Worm (Caenorhabditis elegans) whole organism, L2 larva: Measurements from ENCODE around the gene zipt-15.

Experiments
- ama-1 ChIP-seq: fragments of 150-350 bp; optimal IDR thresholded peaks from 2 replicates; lab custom pipeline; 2018; ENCODE audit warnings: inconsistent platforms
- ceh-82 ChIP-seq: fragments of 150-350 bp; optimal IDR thresholded peaks from 2 replicates; lab custom pipeline; 2014; ENCODE audit warnings: missing biosample characterization, missing genetic modification characterization
- lin-13 ChIP-seq: fragments of 150-350 bp; optimal IDR thresholded peaks from 2 replicates; lab custom pipeline; 2014; ENCODE audit warnings: missing biosample characterization, missing genetic modification reagents, missing genetic modification characterization
- mdl-1 ChIP-seq, 2 experiments: fragments of 150-350 bp in 1 of 2; sonication (generic microtip) in 1 of 2; optimal IDR thresholded peaks; 2 replicates each; lab custom pipeline; 2017; ENCODE audit warnings: missing biosample characterization in 2 of 2, missing genetic modification characterization in 2 of 2
- nhr-12 ChIP-seq: fragments of 150-350 bp; optimal IDR thresholded peaks from 2 replicates; lab custom pipeline; 2014; ENCODE audit warnings: missing biosample characterization, missing genetic modification characterization
- nhr-21 ChIP-seq: fragments of 150-350 bp; optimal IDR thresholded peaks from 2 replicates; lab custom pipeline; 2014; ENCODE audit warnings: missing biosample characterization, missing genetic modification characterization
- nhr-25 ChIP-seq: fragments of 150-350 bp; sonication (generic microtip); optimal IDR thresholded peaks from 3 replicates; lab custom pipeline; 2014; ENCODE audit warnings: missing biosample characterization, missing genetic modification characterization
- snpc-4 ChIP-seq: fragments of 150-350 bp; optimal IDR thresholded peaks from 2 replicates; lab custom pipeline; 2014; ENCODE audit warnings: missing biosample characterization, missing genetic modification characterization
- unc-39 ChIP-seq: fragments of 150-350 bp; optimal IDR thresholded peaks from 2 replicates; lab custom pipeline; 2014; ENCODE audit warnings: missing biosample characterization, missing genetic modification characterization
- zag-1 ChIP-seq: fragments of 150-350 bp; optimal IDR thresholded peaks from 2 replicates; lab custom pipeline; 2014; ENCODE audit warnings: missing biosample characterization, missing genetic modification characterization

DNA sequence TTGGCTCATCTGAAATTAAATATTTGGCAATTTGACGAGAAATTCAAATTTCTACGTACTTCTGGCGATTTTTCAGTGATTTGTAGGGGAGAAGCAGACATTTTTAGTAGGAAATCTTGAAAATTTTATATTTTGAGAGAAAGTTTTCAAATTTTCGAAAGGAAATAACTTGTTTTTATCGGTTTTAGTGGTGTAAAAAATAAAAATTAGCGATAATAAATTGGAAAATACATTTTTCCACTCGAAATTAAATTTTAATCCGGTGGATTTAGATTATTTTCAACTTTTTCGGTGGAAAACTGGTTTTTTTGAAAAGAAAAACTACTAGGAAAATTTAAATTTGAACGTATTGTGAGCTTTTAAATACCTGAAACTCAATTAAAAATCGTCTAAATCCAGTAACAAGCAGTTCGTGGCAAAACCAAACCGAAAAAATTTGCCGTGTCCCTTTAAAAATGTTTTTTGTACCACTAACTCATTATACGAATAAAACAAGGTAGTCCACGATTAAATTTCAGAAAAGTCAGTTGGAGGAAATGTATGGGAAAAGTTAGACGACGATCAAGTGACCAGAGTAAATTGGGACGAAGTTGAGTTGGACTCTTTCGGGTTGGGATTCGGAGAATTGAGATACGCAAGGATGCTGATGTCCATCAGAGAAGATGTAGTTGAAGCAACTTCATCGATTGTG is 7.2 kb upstream of the zipt-15 start, which contains the start of the genes madf-1 and Y55F3BR.10:
- TF ChIP-seq nhr-25 (tag; lab: Kevin White, UChicago), result no peak
- no peak for TF ChIP-seq mdl-1 (tag; optimal IDR thresholded peaks at IDR 0.05; lab: Kevin White, UChicago)
- TF ChIP-seq zag-1 (tag; lab: Kevin White, UChicago), result no peak
- no peak for TF ChIP-seq ama-1 (lab: Kevin White, UChicago)
- no peak for TF ChIP-seq nhr-12 (tag; lab: Kevin White, UChicago)
- no peak for TF ChIP-seq unc-39 (tag; lab: Kevin White, UChicago)
- no peak for TF ChIP-seq lin-13
- no peak for TF ChIP-seq nhr-21 (tag; lab: Kevin White, UChicago)
- no peak for TF ChIP-seq snpc-4
- TF ChIP-seq ceh-82 (tag; lab: Kevin White, UChicago), result no peak
